Worm (Caenorhabditis elegans) whole organism, young adult: Measurements from ENCODE around the gene ZK262.2.

Experiments
- Y53G8AR.9 ChIP-seq: fragments of 200-800 bp; sonication (Bioruptor generic); conservative IDR thresholded peaks from 2 replicates; pipeline ENCODE4 v1.3.6; 2022; ENCODE audit warnings: missing genetic modification reagents, missing genetic modification characterization, missing compliant biosample characterization
- repo-1 ChIP-seq: sonication (generic microtip); optimal IDR thresholded peaks from 2 replicates; lab custom pipeline; 2017; ENCODE audit warnings: mild to moderate bottlenecking, missing genetic modification characterization, missing compliant biosample characterization
- tbx-9 ChIP-seq: sonication (generic microtip); optimal IDR thresholded peaks from 2 replicates; lab custom pipeline; 2016; ENCODE audit warnings: borderline replicate concordance, missing genetic modification characterization, inconsistent platforms, missing compliant biosample characterization

Gene ZK262.2

DNA sequence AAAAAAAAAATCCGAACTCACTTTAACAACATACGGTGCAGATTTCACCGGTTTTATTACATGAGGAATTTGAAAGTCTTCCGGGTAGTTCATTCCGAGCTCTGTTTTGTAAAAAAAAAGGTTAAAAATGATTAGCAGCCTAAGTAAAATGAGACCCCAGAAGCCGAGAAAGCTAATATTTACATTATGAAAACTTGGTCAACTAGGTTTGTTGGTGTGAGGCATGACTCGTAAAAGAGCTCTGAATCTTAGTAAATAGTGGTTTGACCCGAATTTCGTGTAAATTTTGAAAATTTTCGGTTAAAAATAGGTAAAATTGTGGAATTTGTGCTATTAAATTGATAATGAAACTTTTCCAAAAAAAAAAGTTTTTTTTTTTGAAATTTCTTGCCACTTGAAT is 50.4 kb downstream of the ZK262.2 start, which contains the start of gene C08E8.1:
Gene C08E8.1 (minus strand): TSS at position 101 of the 400 bp plus-strand sequence.
- TF ChIP-seq tbx-9 (tag; lab: Kevin White, UChicago), result no peak
- TF ChIP-seq Y53G8AR.9 (GFP tag; lab: Robert Waterston, UW), result no peak
- no peak for TF ChIP-seq repo-1 (tag; lab: Kevin White, UChicago)
